Fruit fly (Drosophila melanogaster) whole organism, embryonic: ENCODE results near the gene Mpcp2.

Experiments
- Bgb ChIP-seq: fragments of 200-800 bp; sonication (Bioruptor generic); IDR thresholded peaks from 2 replicates; pipeline ENCODE4 v1.3.6; 2022; ENCODE audit warnings: missing biosample characterization, missing genetic modification characterization; ENCODE audit not compliant: partially characterized antibody
- CG10543 ChIP-seq: fragments of 200-800 bp; sonication (Bioruptor generic); optimal IDR thresholded peaks from 3 replicates; lab custom pipeline; 2017; ENCODE audit warnings: missing biosample characterization, mild to moderate bottlenecking, missing genetic modification characterization, moderate library complexity
- CG11085 ChIP-seq: fragments of 200-800 bp; sonication (Bioruptor generic); IDR thresholded peaks from 2 replicates; pipeline ENCODE4 v1.3.6; 2022; ENCODE audit warnings: missing biosample characterization, missing genetic modification characterization
- CG11398 ChIP-seq: fragments of 200-800 bp; sonication (Bioruptor generic); optimal IDR thresholded peaks from 2 replicates; lab custom pipeline; 2016; ENCODE audit warnings: missing biosample characterization, missing genetic modification characterization
- CG13287 ChIP-seq: fragments of 200-800 bp; sonication (Bioruptor generic); IDR thresholded peaks from 2 replicates; pipeline ENCODE4 v1.3.6; 2022; ENCODE audit warnings: missing biosample characterization, missing genetic modification characterization; ENCODE audit not compliant: partially characterized antibody
- CG13894 ChIP-seq: fragments of 200-800 bp; sonication (Bioruptor generic); optimal IDR thresholded peaks from 3 replicates; lab custom pipeline; 2018; ENCODE audit warnings: missing biosample characterization, mild to moderate bottlenecking, missing genetic modification characterization, moderate library complexity
- CG15269 ChIP-seq: fragments of 200-800 bp; sonication (Bioruptor generic); optimal IDR thresholded peaks from 2 replicates; lab custom pipeline; 2018; ENCODE audit warnings: missing biosample characterization, mild to moderate bottlenecking, missing genetic modification characterization, moderate library complexity
- CG15514 ChIP-seq: fragments of 200-800 bp; sonication (Bioruptor generic); optimal IDR thresholded peaks from 3 replicates; lab custom pipeline; 2017; ENCODE audit warnings: missing biosample characterization, missing genetic modification characterization, mild to moderate bottlenecking, moderate library complexity, missing genetic modification reagents
- CG2889 ChIP-seq: fragments of 200-800 bp; sonication (Bioruptor generic); IDR thresholded peaks from 3 replicates; pipeline ENCODE4 v1.3.6; 2022; ENCODE audit warnings: missing biosample characterization, missing genetic modification characterization
- CG31224 ChIP-seq: fragments of 200-800 bp; sonication (Bioruptor generic); IDR thresholded peaks from 2 replicates; pipeline ENCODE4 v1.3.6; 2022; ENCODE audit warnings: missing biosample characterization, missing genetic modification characterization
- CG34376 ChIP-seq: fragments of 200-800 bp; sonication (Bioruptor generic); optimal IDR thresholded peaks from 2 replicates; lab custom pipeline; 2018; ENCODE audit warnings: missing biosample characterization, mild to moderate bottlenecking, missing genetic modification characterization
- CG3847 ChIP-seq: fragments of 200-800 bp; sonication (Bioruptor generic); IDR thresholded peaks from 2 replicates; pipeline ENCODE4 v1.3.6; 2022; ENCODE audit warnings: missing biosample characterization, missing genetic modification characterization
- CG3995 ChIP-seq: fragments of 200-800 bp; sonication (Bioruptor generic); optimal IDR thresholded peaks from 3 replicates; lab custom pipeline; 2016; ENCODE audit warnings: missing biosample characterization, missing genetic modification characterization
- CG6791 ChIP-seq: fragments of 200-800 bp; sonication (Bioruptor generic); IDR thresholded peaks from 3 replicates; pipeline ENCODE4 v1.3.6; 2022; ENCODE audit warnings: missing biosample characterization, missing genetic modification characterization; ENCODE audit not compliant: partially characterized antibody
- CG6854 ChIP-seq: fragments of 200-800 bp; sonication (Bioruptor generic); optimal IDR thresholded peaks from 3 replicates; lab custom pipeline; 2017; ENCODE audit warnings: missing biosample characterization, mild to moderate bottlenecking, missing genetic modification characterization
- CG7963 ChIP-seq: fragments of 200-800 bp; sonication (Bioruptor generic); IDR thresholded peaks from 3 replicates; pipeline ENCODE4 v1.3.6; 2022; ENCODE audit warnings: missing biosample characterization, missing genetic modification characterization; ENCODE audit not compliant: partially characterized antibody
- CG8290 ChIP-seq, 3 experiments: fragments of 200-800 bp; sonication (Bioruptor generic); optimal IDR thresholded peaks; 2 replicates each; lab custom pipeline; 2016 to 2019; ENCODE audit warnings: missing biosample characterization in 3 of 3, missing genetic modification characterization in 3 of 3, mild to moderate bottlenecking in 2 of 3, moderate library complexity in 1 of 3
- D19B ChIP-seq: fragments of 200-800 bp; sonication (Bioruptor generic); optimal IDR thresholded peaks from 2 replicates; lab custom pipeline; 2017; ENCODE audit warnings: missing biosample characterization, mild to moderate bottlenecking, missing genetic modification characterization
- Deaf1 ChIP-seq: fragments of 200-800 bp; optimal IDR thresholded peaks from 3 replicates; lab custom pipeline; 2019; ENCODE audit warnings: missing biosample characterization, mild to moderate bottlenecking, missing genetic modification characterization, moderate library complexity
- Med ChIP-seq: fragments of 200-800 bp; sonication (Bioruptor generic); peaks from one replicate; lab custom pipeline; 2016; ENCODE audit warnings: missing biosample characterization, missing genetic modification characterization, mild to moderate bottlenecking, inconsistent platforms, moderate library complexity
- NFAT ChIP-seq: fragments of 200-800 bp; sonication (Bioruptor generic); IDR thresholded peaks from 2 replicates; pipeline ENCODE4 v1.3.6; 2022; ENCODE audit warnings: missing biosample characterization, missing genetic modification characterization
- Nf-YB ChIP-seq: fragments of 200-800 bp; sonication (Bioruptor generic); optimal IDR thresholded peaks from 3 replicates; lab custom pipeline; 2019; ENCODE audit warnings: missing biosample characterization, mild to moderate bottlenecking, missing genetic modification characterization, moderate library complexity
- NfI ChIP-seq: fragments of 200-800 bp; sonication (Bioruptor generic); optimal IDR thresholded peaks from 3 replicates; lab custom pipeline; 2018; ENCODE audit warnings: missing biosample characterization, mild to moderate bottlenecking, missing genetic modification characterization, moderate library complexity
- Sox100B ChIP-seq: fragments of 200-800 bp; sonication (Bioruptor generic); optimal IDR thresholded peaks from 3 replicates; lab custom pipeline; 2018; ENCODE audit warnings: missing biosample characterization, mild to moderate bottlenecking, missing genetic modification characterization
- abd-A ChIP-seq: fragments of 200-800 bp; sonication (Bioruptor generic); optimal IDR thresholded peaks from 3 replicates; lab custom pipeline; 2019; ENCODE audit warnings: missing biosample characterization, mild to moderate bottlenecking, missing genetic modification characterization, moderate library complexity
- ato ChIP-seq: fragments of 200-800 bp; sonication (Bioruptor generic); IDR thresholded peaks from 2 replicates; pipeline ENCODE4 v1.3.6; 2022; ENCODE audit warnings: missing biosample characterization, missing genetic modification characterization; ENCODE audit not compliant: partially characterized antibody
- bbx ChIP-seq: fragments of 200-800 bp; sonication (Bioruptor generic); IDR thresholded peaks from 2 replicates; pipeline ENCODE4 v1.3.6; 2022; ENCODE audit warnings: missing biosample characterization, missing genetic modification characterization; ENCODE audit not compliant: partially characterized antibody
- bowl ChIP-seq: fragments of 200-800 bp; sonication (Bioruptor generic); IDR thresholded peaks from 2 replicates; pipeline ENCODE4 v1.3.6; 2022; ENCODE audit warnings: missing biosample characterization, missing genetic modification characterization
- chm ChIP-seq: fragments of 200-800 bp; sonication (Bioruptor generic); IDR thresholded peaks from 2 replicates; pipeline ENCODE4 v1.3.6; 2022; ENCODE audit warnings: missing biosample characterization, missing genetic modification characterization
- ci ChIP-seq: fragments of 200-800 bp; sonication (Bioruptor generic); IDR thresholded peaks from 3 replicates; pipeline ENCODE4 v1.3.6; 2022; ENCODE audit warnings: missing biosample characterization, missing genetic modification characterization
- crc ChIP-seq: fragments of 200-800 bp; sonication (Bioruptor generic); optimal IDR thresholded peaks from 2 replicates; lab custom pipeline; 2016; ENCODE audit warnings: missing biosample characterization, missing genetic modification characterization
- grn ChIP-seq: fragments of 200-800 bp; sonication (Bioruptor generic); optimal IDR thresholded peaks from 3 replicates; lab custom pipeline; 2017; ENCODE audit warnings: missing biosample characterization, missing genetic modification characterization
- hkb ChIP-seq, 2 experiments: fragments of 200-800 bp in 1 of 2; fragments of >200 bp in 1 of 2; sonication (Bioruptor generic) in 1 of 2; IDR thresholded peaks in 1 of 2; optimal IDR thresholded peaks in 1 of 2; 2 replicates each; pipeline versions ENCODE4 v1.3.6 to Lab custom; 2017 to 2022; ENCODE audit warnings: missing biosample characterization in 1 of 2, missing genetic modification characterization in 1 of 2
- insv ChIP-seq, 2 experiments: fragments of 200-800 bp; sonication (Bioruptor generic); optimal IDR thresholded peaks; 3 replicates each; lab custom pipeline; 2016 to 2018; ENCODE audit warnings: missing biosample characterization in 2 of 2, missing genetic modification characterization in 2 of 2
- kni ChIP-seq: fragments of 200-800 bp; sonication (Bioruptor generic); optimal IDR thresholded peaks from 3 replicates; lab custom pipeline; 2017; ENCODE audit warnings: mild to moderate bottlenecking, missing biosample characterization, missing genetic modification reagents, missing genetic modification characterization
- lab ChIP-seq: fragments of 200-800 bp; sonication (Bioruptor generic); optimal IDR thresholded peaks from 3 replicates; lab custom pipeline; 2017; ENCODE audit warnings: missing biosample characterization, missing genetic modification characterization, mild to moderate bottlenecking, moderate library complexity, missing genetic modification reagents
- luna ChIP-seq: fragments of 200-800 bp; sonication (Bioruptor generic); optimal IDR thresholded peaks from 2 replicates; lab custom pipeline; 2016; ENCODE audit warnings: missing biosample characterization, missing genetic modification characterization
- mam ChIP-seq: fragments of 200-800 bp; sonication (Bioruptor generic); optimal IDR thresholded peaks from 3 replicates; lab custom pipeline; 2016; ENCODE audit warnings: missing biosample characterization, missing genetic modification characterization
- nerfin-2 ChIP-seq: fragments of 200-800 bp; sonication (Bioruptor generic); IDR thresholded peaks from 2 replicates; pipeline ENCODE4 v1.3.6; 2022; ENCODE audit warnings: missing biosample characterization, missing genetic modification characterization; ENCODE audit not compliant: partially characterized antibody
- ro ChIP-seq: fragments of 200-800 bp; sonication (Bioruptor generic); IDR thresholded peaks from 2 replicates; pipeline ENCODE4 v1.3.6; 2022; ENCODE audit warnings: missing biosample characterization, missing genetic modification characterization
- schlank ChIP-seq: fragments of 200-800 bp; sonication (Bioruptor generic); optimal IDR thresholded peaks from 2 replicates; lab custom pipeline; 2018; ENCODE audit warnings: missing biosample characterization, mild to moderate bottlenecking, missing genetic modification characterization
- sug ChIP-seq: fragments of 200-800 bp; optimal IDR thresholded peaks from 2 replicates; lab custom pipeline; 2019; ENCODE audit warnings: missing biosample characterization, mild to moderate bottlenecking, missing genetic modification characterization, moderate library complexity
- tio ChIP-seq: fragments of 200-800 bp; sonication (Bioruptor generic); optimal IDR thresholded peaks from 2 replicates; lab custom pipeline; 2017; ENCODE audit warnings: missing biosample characterization, missing genetic modification characterization, inconsistent platforms
- z ChIP-seq: fragments of 200-800 bp; sonication (Bioruptor generic); IDR thresholded peaks from 3 replicates; pipeline ENCODE4 v1.3.6; 2022; ENCODE audit warnings: missing biosample characterization, missing genetic modification characterization
- zen ChIP-seq: fragments of 200-800 bp; sonication (Bioruptor generic); optimal IDR thresholded peaks from 3 replicates; lab custom pipeline; 2018; ENCODE audit warnings: missing biosample characterization, mild to moderate bottlenecking, missing genetic modification characterization, moderate library complexity

The Mpcp2 gene

dm6 chr3L:14536042-14536684 lies 1.3 kb upstream of the Mpcp2 start, which contains the start of the genes bbg and CG43246 (continued):
- peak; percentile 20 for TF ChIP-seq CG10543 (GFP tag; lab: Kevin White, UChicago)
- peak; percentile 7 for TF ChIP-seq CG34376 (GFP tag; lab: Kevin White, UChicago)
- peak; percentile 85 for TF ChIP-seq z (GFP tag; lab: Robert Waterston, UW)
- TF ChIP-seq CG15514 = peak; percentile 16
- no peak for TF ChIP-seq CG11085 (GFP tag; lab: Robert Waterston, UW)
- TF ChIP-seq CG2889 (GFP tag; lab: Robert Waterston, UW) = no peak
- TF ChIP-seq CG8290 (GFP tag; optimal IDR thresholded peaks at IDR 0.05; lab: Kevin White, UChicago) = no peak
- peak in 1 of 2 experiments; percentile 25 for TF ChIP-seq CG8290 (tag; optimal IDR thresholded peaks at IDR 0.05; lab: Kevin White, UChicago)
- TF ChIP-seq ato = peak; percentile 40; the same call in 1 of the 2 replicates
- TF ChIP-seq Med (GFP tag; lab: Kevin White, UChicago) = peak; percentile 57
- peak; percentile 35; the same call in 1 of the 3 replicates for TF ChIP-seq CG7963 (GFP tag; lab: Robert Waterston, UW)
- peak; percentile 37 for TF ChIP-seq CG15269 (tag; lab: Kevin White, UChicago)
- no peak for TF ChIP-seq D19B (GFP tag; lab: Kevin White, UChicago)
- peak; percentile 19 for TF ChIP-seq kni
- peak; percentile 5 for TF ChIP-seq sug (tag; lab: Kevin White, UChicago)
- peak; percentile 44 for TF ChIP-seq Bgb (GFP tag; lab: Robert Waterston, UW)
- peak; percentile 100 for TF ChIP-seq CG13894
- 0 out of 3 replicates have a peak, but pooled peaks have one; percentile 37 for TF ChIP-seq ci
- TF ChIP-seq hkb (optimal IDR thresholded peaks at IDR 0.05; lab: Kevin White, UChicago) = no peak
- peak; percentile 37; the same call in 1 of the 2 replicates for TF ChIP-seq hkb (GFP tag; IDR thresholded peaks at IDR 0.05; lab: Robert Waterston, UW)
- no peak for TF ChIP-seq zen (tag; lab: Kevin White, UChicago)
- no peak for TF ChIP-seq NfI (GFP tag; lab: Kevin White, UChicago)
- TF ChIP-seq chm (GFP tag; lab: Robert Waterston, UW) = peak; percentile 17; the same call in 1 of the 2 replicates
- TF ChIP-seq CG6854 (GFP tag; lab: Kevin White, UChicago) = no peak
- TF ChIP-seq CG6791 (GFP tag; lab: Robert Waterston, UW) = peak; percentile 58; the same call in 1 of the 3 replicates
- 0 out of 2 replicates have a peak, but pooled peaks have one; percentile 16 for TF ChIP-seq CG13287 (GFP tag; lab: Robert Waterston, UW)
- TF ChIP-seq NFAT (GFP tag; lab: Robert Waterston, UW) = 0 out of 2 replicates have a peak, but pooled peaks have one; percentile 40
- TF ChIP-seq grn (GFP tag; lab: Kevin White, UChicago) = peak; percentile 96
- no peak for TF ChIP-seq insv (GFP tag; optimal IDR thresholded peaks at IDR 0.05; lab: Kevin White, UChicago)

dm6 chr3L:14543971-14544655 lies 6.7 kb downstream of the Mpcp2 start:
- TF ChIP-seq luna (GFP tag; lab: Kevin White, UChicago) (no peak), ro (GFP tag; lab: Robert Waterston, UW) (no peak), bowl (0 out of 2 replicates have a peak, but pooled peaks have one; percentile 6), lab (GFP tag; lab: Kevin White, UChicago) (peak; percentile 71), CG3995 (GFP tag; lab: Kevin White, UChicago) (no peak), mam (GFP tag; lab: Kevin White, UChicago) (no peak), crc (GFP tag; lab: Kevin White, UChicago) (no peak), CG11398 (GFP tag; lab: Kevin White, UChicago) (no peak), insv (GFP tag; optimal IDR thresholded peaks at IDR 0.05; lab: Kevin White, UChicago) (no peak), CG3847 (GFP tag; lab: Robert Waterston, UW) (no peak), Nf-YB (GFP tag; lab: Kevin White, UChicago) (no peak), nerfin-2 (GFP tag; lab: Robert Waterston, UW) (0 out of 2 replicates have a peak, but pooled peaks have one; percentile 15), Deaf1 (peak; percentile 90), tio (no peak), abd-A (peak; percentile 79), CG31224 (no peak), schlank (tag; lab: Kevin White, UChicago) (peak; percentile 12), bbx (GFP tag; lab: Robert Waterston, UW) (peak; percentile 10; the same call in 1 of the 2 replicates), Sox100B (peak; percentile 18)
